Worm (Caenorhabditis elegans): ENCODE measurements around the gene F21C10.13.

F21C10.13 gene

DNA sequence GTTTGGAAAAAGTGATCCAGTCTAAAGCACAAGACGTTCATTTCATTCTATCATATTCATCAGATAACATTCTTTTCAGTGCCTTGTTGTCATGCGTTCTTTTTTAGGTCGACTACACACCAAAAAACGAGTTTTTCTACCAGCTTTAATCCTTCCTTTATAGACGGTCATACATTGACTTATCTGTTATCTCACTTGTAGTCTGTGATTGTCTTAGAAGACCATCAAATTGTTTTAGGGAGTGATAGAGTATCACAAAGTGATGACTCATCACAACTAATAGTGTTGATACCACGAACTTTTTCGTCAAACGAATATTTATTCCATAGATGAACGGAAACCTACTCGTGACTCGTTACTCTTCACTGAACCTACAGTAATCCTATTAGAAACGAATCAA, 36.3 kb upstream of the F21C10.13 start:
- TF ChIP-seq lin-35 (GFP tag; optimal IDR thresholded peaks at IDR 0.05) (peak in 1 of 2 experiments; percentile 13), nhr-85 (tag) (peak; percentile 82), mep-1 (tag; optimal IDR thresholded peaks at IDR 0.05) (peak; percentile 26), lsy-2 (tag; optimal IDR thresholded peaks at IDR 0.05) (no peak), pax-3 (tag; optimal IDR thresholded peaks at IDR 0.05) (no peak), unc-86 (tag; optimal IDR thresholded peaks at IDR 0.05) (no peak), elt-3 (tag; optimal IDR thresholded peaks at IDR 0.05) (peak in 2 of 6 experiments; percentile 24 to 28)

ce11 chrV:9088758-9089157, 33.3 kb upstream of the F21C10.13 start:
- TF ChIP-seq ceh-82 (tag; optimal IDR thresholded peaks at IDR 0.05) (no peak), nhr-85 (tag) (peak; percentile 20), mab-9 (GFP tag; IDR thresholded peaks at IDR 0.05) (0 out of 2 replicates have a peak, but pooled peaks have one; percentile 8), ama-1 (optimal IDR thresholded peaks at IDR 0.05) (peak; percentile 76), ceh-88 (GFP tag; IDR thresholded peaks at IDR 0.05) (no peak)

ce11 chrV:9090824-9091798, 31.0 kb upstream of the F21C10.13 start:
- TF ChIP-seq snpc-4 (tag; optimal IDR thresholded peaks at IDR 0.05): peak; percentile 40

ce11 chrV:9092209-9092608, 29.9 kb upstream of the F21C10.13 start, which contains the start of gene T27E4.1:
TSS of gene T27E4.1 (plus strand) at chrV:9092345.
- TF ChIP-seq lin-14 (GFP tag; optimal IDR thresholded peaks at IDR 0.05): peak; percentile 63
- no peak for TF ChIP-seq lin-13 (GFP tag; optimal IDR thresholded peaks at IDR 0.05)

DNA sequence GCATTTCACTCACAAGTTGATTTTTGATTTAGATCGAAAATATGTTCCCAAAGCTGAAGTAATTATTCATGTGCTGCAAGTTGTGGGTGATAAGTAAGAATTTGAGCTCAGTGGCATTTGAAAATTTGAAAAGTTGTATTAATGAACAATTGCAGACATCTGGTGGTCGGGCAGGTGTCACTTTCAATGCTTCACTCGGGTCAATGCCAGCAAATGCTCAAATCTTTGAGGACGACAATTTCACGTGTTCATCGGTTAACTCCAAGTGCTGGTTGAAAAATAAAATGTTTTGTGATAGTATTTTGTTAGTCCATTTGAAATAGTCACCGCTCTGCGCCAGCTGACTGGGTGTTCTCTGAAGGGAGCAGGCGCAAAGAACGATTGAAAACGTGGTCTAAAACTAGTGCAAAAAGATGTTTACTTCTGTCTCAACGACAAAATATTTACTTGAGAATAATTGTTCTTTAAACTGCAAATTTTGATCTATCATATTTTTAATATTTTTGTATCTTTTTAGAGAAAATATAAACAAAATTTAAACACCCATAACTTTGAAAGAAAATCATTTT, 28.0 kb upstream of the F21C10.13 start:
- TF ChIP-seq ceh-88 (GFP tag; IDR thresholded peaks at IDR 0.05): peak; percentile 50; the same call in 1 of the 2 replicates
- peak; percentile 59 for TF ChIP-seq lir-3 (tag; optimal IDR thresholded peaks at IDR 0.05; ENCODE audit: poor library complexity)
- peak; percentile 67 for TF ChIP-seq nhr-47 (tag; optimal IDR thresholded peaks at IDR 0.05)
- TF ChIP-seq elt-2 (tag; optimal IDR thresholded peaks at IDR 0.05): peak; percentile 82
- TF ChIP-seq unc-130 (tag; optimal IDR thresholded peaks at IDR 0.05): peak; percentile 95
- peak; percentile 96 for TF ChIP-seq nhr-20 (tag; optimal IDR thresholded peaks at IDR 0.05)
- peak; percentile 66 for TF ChIP-seq xbp-1 (tag; optimal IDR thresholded peaks at IDR 0.05)
- peak; percentile 47 for TF ChIP-seq pag-3 (tag; optimal IDR thresholded peaks at IDR 0.05; ENCODE audit: borderline replicate concordance, insufficient read depth)
- peak; percentile 26 for TF ChIP-seq ama-1 (optimal IDR thresholded peaks at IDR 0.05)
- peak; percentile 62 for TF ChIP-seq swsn-7 (tag; optimal IDR thresholded peaks at IDR 0.05)
- TF ChIP-seq ztf-11 (tag; optimal IDR thresholded peaks at IDR 0.05): peak in 1 of 2 experiments; percentile 10
- peak; percentile 93 for TF ChIP-seq nhr-71 (tag; optimal IDR thresholded peaks at IDR 0.05)
- TF ChIP-seq mef-2 (tag; optimal IDR thresholded peaks at IDR 0.05): peak; percentile 11
- no peak for TF ChIP-seq mab-9 (GFP tag; IDR thresholded peaks at IDR 0.05)
- TF ChIP-seq lin-14 (GFP tag; optimal IDR thresholded peaks at IDR 0.05): peak; percentile 89
- no peak for TF ChIP-seq isw-1 (GFP tag; IDR thresholded peaks at IDR 0.05)
- TF ChIP-seq egl-13 (tag; optimal IDR thresholded peaks at IDR 0.05): peak; percentile 29
- peak; percentile 77 for TF ChIP-seq tbx-2 (tag; optimal IDR thresholded peaks at IDR 0.05)
- peak; percentile 89 for TF ChIP-seq snu-23 (GFP tag; optimal IDR thresholded peaks at IDR 0.05)
- TF ChIP-seq C16A3.4 (tag; optimal IDR thresholded peaks at IDR 0.05): peak; percentile 54
- no peak for TF ChIP-seq blmp-1 (tag; optimal IDR thresholded peaks at IDR 0.05)
- no peak for TF ChIP-seq hpl-2 (GFP tag; optimal IDR thresholded peaks at IDR 0.05)
- peak; percentile 51 for TF ChIP-seq mep-1 (tag; optimal IDR thresholded peaks at IDR 0.05)
- TF ChIP-seq sup-37 (GFP tag; optimal IDR thresholded peaks at IDR 0.05): peak; percentile 33
- TF ChIP-seq ceh-90 (tag; optimal IDR thresholded peaks at IDR 0.05): no peak
- TF ChIP-seq mdl-1 (tag; optimal IDR thresholded peaks at IDR 0.05): peak in 1 of 2 experiments; percentile 95
- TF ChIP-seq irx-1 (tag; optimal IDR thresholded peaks at IDR 0.05): peak; percentile 75
- no peak for TF ChIP-seq nhr-77 (tag; optimal IDR thresholded peaks at IDR 0.05)
- no peak for TF ChIP-seq nhr-84 (tag; optimal IDR thresholded peaks at IDR 0.05)
- peak; percentile 56 for TF ChIP-seq fkh-8 (tag; optimal IDR thresholded peaks at IDR 0.05)
- peak; percentile 68 for TF ChIP-seq rnt-1 (tag; optimal IDR thresholded peaks at IDR 0.05)
- peak; percentile 35 for TF ChIP-seq lin-39 (tag; optimal IDR thresholded peaks at IDR 0.05)
